Worm (Caenorhabditis elegans) whole organism, young adult: Measurements from ENCODE around the gene C02B8.7.

Experiments
- B0336.3 ChIP-seq: fragments of 200-800 bp; sonication (Bioruptor generic); IDR thresholded peaks from 2 replicates; pipeline ENCODE4 v1.3.6; 2022; ENCODE audit warnings: missing genetic modification characterization, missing compliant biosample characterization
- D2030.7 ChIP-seq: fragments of 200-800 bp; sonication (Bioruptor generic); IDR thresholded peaks from 2 replicates; pipeline ENCODE4 v1.3.6; 2022; ENCODE audit warnings: missing genetic modification reagents, missing genetic modification characterization, missing compliant biosample characterization
- F39B2.1 ChIP-seq: fragments of 200-800 bp; sonication (Bioruptor generic); IDR thresholded peaks from 2 replicates; pipeline ENCODE4 v1.3.6; 2022; ENCODE audit warnings: missing genetic modification reagents, missing genetic modification characterization, missing compliant biosample characterization
- F49E8.2 ChIP-seq: sonication (generic microtip); optimal IDR thresholded peaks from 3 replicates; lab custom pipeline; 2017; ENCODE audit warnings: missing genetic modification characterization, mild to moderate bottlenecking, missing compliant biosample characterization, antibody characterized with exemption, moderate library complexity; ENCODE audit not compliant: insufficient read depth
- F52B5.7 ChIP-seq: sonication (generic microtip); optimal IDR thresholded peaks from 2 replicates; lab custom pipeline; 2016; ENCODE audit warnings: mild to moderate bottlenecking, missing genetic modification characterization, missing compliant biosample characterization
- F57A8.1 ChIP-seq: fragments of 200-800 bp; sonication (Bioruptor generic); optimal IDR thresholded peaks from 2 replicates; lab custom pipeline; 2018; ENCODE audit warnings: mild to moderate bottlenecking, missing genetic modification characterization, moderate library complexity, missing compliant biosample characterization
- T26A5.8 ChIP-seq: sonication (generic microtip); optimal IDR thresholded peaks from 2 replicates; lab custom pipeline; 2016; ENCODE audit warnings: missing genetic modification characterization, missing compliant biosample characterization
- Y56A3A.18 ChIP-seq: fragments of 200-800 bp; sonication (Bioruptor generic); IDR thresholded peaks from 2 replicates; pipeline ENCODE4 v1.3.6; 2022; ENCODE audit warnings: missing genetic modification reagents, missing genetic modification characterization, missing compliant biosample characterization
- akir-1 ChIP-seq: fragments of 200-800 bp; sonication (Bioruptor generic); optimal IDR thresholded peaks from 2 replicates; lab custom pipeline; 2018; ENCODE audit warnings: mild to moderate bottlenecking, missing genetic modification characterization, moderate library complexity, missing compliant biosample characterization
- aptf-2 ChIP-seq: fragments of 200-800 bp; sonication (Bioruptor generic); conservative IDR thresholded peaks from 2 replicates; pipeline ENCODE4 v1.3.6; 2022; ENCODE audit warnings: missing genetic modification reagents, missing genetic modification characterization, missing compliant biosample characterization
- athp-1 ChIP-seq: sonication (generic microtip); optimal IDR thresholded peaks from 2 replicates; lab custom pipeline; 2017; ENCODE audit warnings: mild to moderate bottlenecking, missing genetic modification characterization, missing compliant biosample characterization
- bed-1 ChIP-seq: fragments of 200-800 bp; sonication (Bioruptor generic); IDR thresholded peaks from 2 replicates; pipeline ENCODE4 v1.3.6; 2022; ENCODE audit warnings: missing genetic modification reagents, missing genetic modification characterization, missing compliant biosample characterization
- bed-2 ChIP-seq: fragments of 200-800 bp; sonication (Bioruptor generic); IDR thresholded peaks from 2 replicates; pipeline ENCODE4 v1.3.6; 2022; ENCODE audit warnings: missing genetic modification reagents, missing genetic modification characterization, missing compliant biosample characterization
- ccch-3 ChIP-seq: fragments of 200-800 bp; sonication (Bioruptor generic); optimal IDR thresholded peaks from 2 replicates; lab custom pipeline; 2018; ENCODE audit warnings: mild to moderate bottlenecking, missing genetic modification characterization, missing compliant biosample characterization
- cebp-2 ChIP-seq: fragments of 200-800 bp; sonication (Bioruptor generic); IDR thresholded peaks from 2 replicates; pipeline ENCODE4 v1.3.6; 2022; ENCODE audit warnings: missing genetic modification characterization, missing compliant biosample characterization
- ceh-27 ChIP-seq: fragments of 200-800 bp; sonication (Bioruptor generic); optimal IDR thresholded peaks from 2 replicates; lab custom pipeline; 2018; ENCODE audit warnings: mild to moderate bottlenecking, missing genetic modification characterization, moderate library complexity, missing compliant biosample characterization
- ceh-40 ChIP-seq: fragments of 200-800 bp; sonication (Bioruptor generic); IDR thresholded peaks from 2 replicates; pipeline ENCODE4 v1.3.6; 2022; ENCODE audit warnings: missing genetic modification characterization, missing compliant biosample characterization
- ceh-58 ChIP-seq: fragments of 200-800 bp; sonication (Bioruptor generic); IDR thresholded peaks from 2 replicates; pipeline ENCODE4 v1.3.6; 2022; ENCODE audit warnings: missing genetic modification characterization, missing compliant biosample characterization
- die-1 ChIP-seq: sonication (generic microtip); optimal IDR thresholded peaks from 2 replicates; lab custom pipeline; 2016; ENCODE audit warnings: missing genotype, mild to moderate bottlenecking, missing genetic modification characterization, missing compliant biosample characterization
- dox-1 ChIP-seq: fragments of 200-800 bp; sonication (Bioruptor generic); IDR thresholded peaks from 2 replicates; pipeline ENCODE4 v1.3.6; 2022; ENCODE audit warnings: missing genetic modification reagents, missing genetic modification characterization, missing compliant biosample characterization
- egl-18 ChIP-seq: fragments of 200-800 bp; sonication (Bioruptor generic); IDR thresholded peaks from 2 replicates; pipeline ENCODE4 v1.3.6; 2022; ENCODE audit warnings: missing genetic modification reagents, missing genetic modification characterization, missing compliant biosample characterization
- ets-4 ChIP-seq: fragments of 200-800 bp; sonication (Bioruptor generic); optimal IDR thresholded peaks from 2 replicates; lab custom pipeline; 2018; ENCODE audit warnings: mild to moderate bottlenecking, missing genetic modification characterization, missing compliant biosample characterization
- hlh-12 ChIP-seq: sonication (generic microtip); optimal IDR thresholded peaks from 2 replicates; lab custom pipeline; 2016; ENCODE audit warnings: missing genetic modification characterization, missing compliant biosample characterization
- hlh-26 ChIP-seq: fragments of 200-800 bp; sonication (Bioruptor generic); conservative IDR thresholded peaks from 2 replicates; pipeline ENCODE4 v1.3.6; 2022; ENCODE audit warnings: missing genetic modification reagents, missing genetic modification characterization, missing compliant biosample characterization
- hrde-1 ChIP-seq: sonication (generic microtip); optimal IDR thresholded peaks from 2 replicates; lab custom pipeline; 2016; ENCODE audit warnings: missing genetic modification characterization, mild to moderate bottlenecking, missing compliant biosample characterization, moderate library complexity, missing genotype, missing genetic modification reagents, borderline replicate concordance
- lag-1 ChIP-seq: fragments of 200-800 bp; sonication (Bioruptor generic); IDR thresholded peaks from 2 replicates; pipeline ENCODE4 v1.3.6; 2022; ENCODE audit warnings: missing genetic modification reagents, missing genetic modification characterization, missing compliant biosample characterization
- let-607 ChIP-seq, 2 experiments: fragments of 200-800 bp in 1 of 2; sonication (Bioruptor generic) in 1 of 2; sonication (generic microtip) in 1 of 2; optimal IDR thresholded peaks; 2 replicates each; lab custom pipeline; 2016 to 2018; ENCODE audit warnings: mild to moderate bottlenecking in 2 of 2, missing compliant biosample characterization in 2 of 2, missing genetic modification characterization in 2 of 2, moderate library complexity in 2 of 2, missing genotype in 1 of 2
- mel-28 ChIP-seq: sonication (generic microtip); optimal IDR thresholded peaks from 2 replicates; lab custom pipeline; 2016; ENCODE audit warnings: borderline replicate concordance, mild to moderate bottlenecking, missing genetic modification characterization, missing compliant biosample characterization
- mxl-1 ChIP-seq: sonication (generic microtip); optimal IDR thresholded peaks from 2 replicates; lab custom pipeline; 2016; ENCODE audit warnings: missing genetic modification characterization, missing compliant biosample characterization
- nfya-1 ChIP-seq: sonication (generic microtip); optimal IDR thresholded peaks from 2 replicates; lab custom pipeline; 2017; ENCODE audit warnings: antibody characterized with exemption, missing compliant biosample characterization, missing genetic modification characterization, borderline replicate concordance; ENCODE audit not compliant: insufficient read depth
- nfya-2 ChIP-seq: fragments of 200-800 bp; sonication (Bioruptor generic); IDR thresholded peaks from 2 replicates; pipeline ENCODE4 v1.3.6; 2022; ENCODE audit warnings: missing genetic modification reagents, missing genetic modification characterization, missing compliant biosample characterization
- nhr-120 ChIP-seq: fragments of 200-800 bp; sonication (Bioruptor generic); IDR thresholded peaks from 2 replicates; pipeline ENCODE4 v1.3.6; 2022; ENCODE audit warnings: missing genetic modification characterization, missing compliant biosample characterization
- nhr-179 ChIP-seq: sonication (generic microtip); optimal IDR thresholded peaks from 2 replicates; lab custom pipeline; 2016; ENCODE audit warnings: mild to moderate bottlenecking, missing genetic modification characterization, missing compliant biosample characterization
- nhr-27 ChIP-seq: fragments of 200-800 bp; sonication (Bioruptor generic); optimal IDR thresholded peaks from 2 replicates; lab custom pipeline; 2018; ENCODE audit warnings: mild to moderate bottlenecking, missing genetic modification characterization, moderate library complexity, missing compliant biosample characterization
- nhr-80 ChIP-seq: sonication (generic microtip); optimal IDR thresholded peaks from 2 replicates; lab custom pipeline; 2016; ENCODE audit warnings: missing genetic modification characterization, missing compliant biosample characterization
- snpc-1.1 ChIP-seq: sonication (generic microtip); optimal IDR thresholded peaks from 2 replicates; lab custom pipeline; 2017; ENCODE audit warnings: missing genetic modification characterization, mild to moderate bottlenecking, missing compliant biosample characterization, antibody characterized with exemption, moderate library complexity, missing genotype, missing genetic modification reagents; ENCODE audit not compliant: insufficient read depth
- snpc-3.4 ChIP-seq: sonication (generic microtip); optimal IDR thresholded peaks from 2 replicates; lab custom pipeline; 2017; ENCODE audit warnings: missing genetic modification characterization, mild to moderate bottlenecking, missing compliant biosample characterization, antibody characterized with exemption, moderate library complexity, missing genotype, missing genetic modification reagents
- unc-130 ChIP-seq: sonication (generic microtip); optimal IDR thresholded peaks from 2 replicates; lab custom pipeline; 2016; ENCODE audit warnings: missing genetic modification reagents, missing genetic modification characterization, missing compliant biosample characterization
- unc-62 ChIP-seq: fragments of 150-350 bp; optimal IDR thresholded peaks from 2 replicates; lab custom pipeline; 2014; ENCODE audit warnings: missing biosample characterization, missing genetic modification reagents, missing genetic modification characterization
- ztf-6 ChIP-seq: fragments of 200-800 bp; sonication (Bioruptor generic); IDR thresholded peaks from 2 replicates; pipeline ENCODE4 v1.3.6; 2022; ENCODE audit warnings: missing genetic modification reagents, missing genetic modification characterization, missing compliant biosample characterization

The C02B8.7 gene

DNA sequence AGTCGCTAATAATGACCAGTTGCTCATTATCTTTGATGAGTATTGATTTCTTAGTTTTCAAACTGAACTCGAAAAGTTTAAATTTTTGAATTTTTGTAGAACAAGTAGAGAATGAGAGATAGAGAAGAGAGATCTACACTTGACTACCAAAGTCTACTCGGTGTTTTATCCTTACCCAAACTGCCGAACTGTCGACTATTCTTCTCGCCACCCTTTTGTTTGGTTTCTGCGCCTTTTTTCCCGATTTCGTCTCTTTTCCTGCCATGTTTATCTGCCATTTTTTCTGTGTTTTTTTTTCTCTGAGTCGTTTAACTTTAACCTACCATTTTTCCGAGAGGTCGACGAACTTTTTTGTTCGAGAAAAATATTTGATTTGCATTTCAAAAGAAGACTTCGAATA, 14.5 kb downstream of the C02B8.7 start, which contains the start of gene C02B8.12:
C02B8.12 (minus strand) TSS at position 175 of the 400 bp plus-strand sequence.
- TF ChIP-seq T26A5.8 (tag; lab: Kevin White, UChicago) = no peak
- TF ChIP-seq cebp-2 (GFP tag; lab: Robert Waterston, UW) = no peak
- TF ChIP-seq F52B5.7 (tag; lab: Kevin White, UChicago) = no peak
- no peak for TF ChIP-seq unc-62 (GFP tag; lab: Kevin White, UChicago)
- TF ChIP-seq Y56A3A.18 = no peak
- no peak for TF ChIP-seq nhr-120 (GFP tag; lab: Robert Waterston, UW)
- TF ChIP-seq, all 124 proteins: peak for 0

DNA sequence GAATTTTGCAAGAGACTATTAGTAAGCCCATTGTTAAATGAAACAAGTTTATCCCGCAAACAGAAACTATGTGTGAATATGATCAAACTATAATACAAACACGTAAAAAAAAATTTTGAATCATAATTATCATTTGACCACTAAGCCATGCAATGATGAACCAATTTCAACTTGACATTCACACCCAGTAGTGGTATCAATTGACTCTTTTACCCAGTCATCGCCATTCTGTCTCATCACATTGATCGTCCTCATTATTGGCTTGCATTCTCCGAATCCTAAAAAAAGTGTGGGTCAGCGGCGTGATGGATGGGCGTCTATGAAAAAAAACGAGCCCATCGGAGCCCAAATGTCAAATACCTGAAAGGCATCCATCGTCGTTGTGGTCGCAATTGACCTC, 17.4 kb downstream of the C02B8.7 start:
- TF ChIP-seq hlh-12 (tag; lab: Kevin White, UChicago) = no peak
- TF ChIP-seq D2030.7 = no peak
- TF ChIP-seq snpc-1.1 (tag; lab: Kevin White, UChicago) = no peak
- no peak for TF ChIP-seq nhr-179 (tag; lab: Kevin White, UChicago)
- no peak for TF ChIP-seq die-1 (tag; lab: Kevin White, UChicago)

DNA sequence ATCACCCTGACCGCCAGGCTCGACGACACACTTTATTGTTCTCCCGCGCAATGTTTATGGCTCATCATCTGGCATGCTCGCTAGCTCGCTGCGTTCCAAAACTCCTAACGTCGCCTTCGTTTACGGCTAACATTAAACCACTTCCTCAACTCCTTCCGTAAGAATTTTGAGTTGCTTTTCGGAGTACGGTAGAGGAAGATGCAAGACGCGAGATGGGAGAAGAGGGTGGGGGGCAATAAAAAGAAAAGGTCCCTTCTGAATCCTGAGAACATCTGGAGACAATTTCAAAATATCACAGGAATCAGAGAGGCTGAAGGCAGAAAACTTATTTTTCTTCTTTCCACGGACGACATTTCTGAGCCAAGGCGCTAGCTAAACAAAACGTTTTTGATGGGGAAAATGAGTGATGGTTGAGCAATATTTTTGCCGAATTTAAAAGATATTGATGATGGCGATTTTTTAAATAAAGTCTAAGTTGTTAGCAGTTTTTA, 19.8 kb downstream of the C02B8.7 start:
- no peak for TF ChIP-seq bed-1 (GFP tag; lab: Robert Waterston, UW)
- TF ChIP-seq athp-1 = no peak
- TF ChIP-seq aptf-2 (GFP tag; lab: Robert Waterston, UW) = no peak
- no peak for TF ChIP-seq mel-28
- TF ChIP-seq ztf-6 (GFP tag; lab: Robert Waterston, UW) = no peak
- TF ChIP-seq nhr-27 (tag; lab: Kevin White, UChicago) = no peak
- TF ChIP-seq die-1 (tag; lab: Kevin White, UChicago) = no peak
- TF ChIP-seq nfya-2 = no peak
- no peak for TF ChIP-seq dox-1 (GFP tag; lab: Robert Waterston, UW)

DNA sequence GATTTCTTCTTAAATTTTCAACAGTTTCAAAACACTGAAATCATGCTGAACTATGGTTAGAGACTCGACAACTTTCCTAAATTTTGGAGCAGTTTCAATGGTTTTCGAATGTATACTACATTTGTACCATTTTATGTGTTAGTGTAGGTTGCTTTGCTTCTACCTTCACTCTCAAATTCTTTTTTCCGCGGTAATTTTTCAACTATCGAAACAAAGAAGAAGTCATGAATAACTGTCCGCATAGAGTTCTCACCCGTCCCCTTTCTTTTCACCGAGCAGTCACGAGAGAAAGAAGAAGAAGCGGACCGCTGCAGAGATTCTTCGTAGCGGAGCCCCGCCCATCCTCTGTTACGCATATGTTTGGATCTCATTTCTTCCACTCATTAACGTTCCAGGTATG, 21.5 kb downstream of the C02B8.7 start, which contains the start of gene hlh-8:
hlh-8 (plus strand) TSS at position 301 of the 400 bp plus-strand sequence.
- TF ChIP-seq F49E8.2 (tag; lab: Kevin White, UChicago) = no peak
- no peak for TF ChIP-seq F57A8.1
- no peak for TF ChIP-seq hlh-26 (GFP tag; lab: Robert Waterston, UW)
- no peak for TF ChIP-seq ceh-58
- TF ChIP-seq, all 124 proteins: peak for 0

ce11 chrX:8110193-8110592, 27.5 kb downstream of the C02B8.7 start, which contains the start of gene K07E3.1:
Gene K07E3.1 (plus strand): TSS chrX:8110439.
- TF ChIP-seq lag-1 (no peak), akir-1 (GFP tag; lab: Kevin White, UChicago) (peak; percentile 9)

- TF ChIP-seq bed-2 (GFP tag; lab: Robert Waterston, UW) (no peak), ceh-27 (GFP tag; lab: Kevin White, UChicago) (peak; percentile 10), egl-18 (no peak), hlh-12 (tag; lab: Kevin White, UChicago) (no peak), nfya-1 (no peak), ets-4 (no peak), hrde-1 (tag; lab: Kevin White, UChicago) (no peak), let-607 (tag; optimal IDR thresholded peaks at IDR 0.05; lab: Kevin White, UChicago) (peak in 1 of 2 experiments; percentile 28), unc-130 (GFP tag; lab: Kevin White, UChicago) (no peak), ccch-3 (GFP tag; lab: Kevin White, UChicago) (no peak), F39B2.1 (GFP tag; lab: Robert Waterston, UW) (no peak), snpc-3.4 (no peak), ceh-40 (no peak), nhr-80 (tag; lab: Kevin White, UChicago) (peak; percentile 35), nhr-179 (tag; lab: Kevin White, UChicago) (no peak), B0336.3 (GFP tag; lab: Robert Waterston, UW) (no peak), mxl-1 (tag; lab: Kevin White, UChicago) (no peak), nhr-120 (GFP tag; lab: Robert Waterston, UW) (no peak), nhr-27 (tag; lab: Kevin White, UChicago) (no peak), D2030.7 (no peak)
Observed at ce11 chrX:8109531-8109930, 28.1 kb downstream of the C02B8.7 start.
